Worm (Caenorhabditis elegans) whole organism, L1 larva: ENCODE results near the gene oac-31.
A peak's percentile ranks its signal among the peaks of the same experiment; 100 is the strongest.

Source experiments
- C04F5.9 ChIP-seq: sonication (generic microtip); optimal IDR thresholded peaks from 2 replicates; lab custom pipeline; 2016; ENCODE audit warnings: missing genetic modification characterization, missing compliant biosample characterization
- C16A3.4 ChIP-seq: fragments of 150-350 bp; optimal IDR thresholded peaks from 2 replicates; lab custom pipeline; 2014; ENCODE audit warnings: missing biosample characterization, missing genetic modification characterization
- F16B12.6 ChIP-seq: fragments of 150-350 bp; optimal IDR thresholded peaks from 2 replicates; lab custom pipeline; 2014; ENCODE audit warnings: missing biosample characterization, missing genetic modification characterization
- aha-1 ChIP-seq: fragments of 150-350 bp; optimal IDR thresholded peaks from 2 replicates; lab custom pipeline; 2014; ENCODE audit warnings: missing biosample characterization, missing genetic modification characterization
- blmp-1 ChIP-seq: fragments of 150-350 bp; optimal IDR thresholded peaks from 2 replicates; lab custom pipeline; 2014; ENCODE audit warnings: missing biosample characterization, missing genetic modification characterization
- ceh-82 ChIP-seq, 3 experiments: fragments of 150-350 bp in 1 of 3; sonication (generic microtip) in 2 of 3; optimal IDR thresholded peaks; 2 replicates each; lab custom pipeline; 2014 to 2017; ENCODE audit warnings: missing biosample characterization in 3 of 3, missing genetic modification characterization in 3 of 3
- ceh-88 ChIP-seq: fragments of 200-800 bp; sonication (Bioruptor generic); IDR thresholded peaks from 2 replicates; pipeline ENCODE4 v1.3.6; 2022; ENCODE audit warnings: missing genetic modification characterization, missing compliant biosample characterization
- ceh-90 ChIP-seq: sonication (generic microtip); optimal IDR thresholded peaks from 2 replicates; lab custom pipeline; 2016; ENCODE audit warnings: missing genetic modification characterization, missing compliant biosample characterization
- ces-1 ChIP-seq: fragments of 150-350 bp; optimal IDR thresholded peaks from 2 replicates; lab custom pipeline; 2014; ENCODE audit warnings: missing biosample characterization, missing genetic modification reagents, missing genetic modification characterization
- dsc-1 ChIP-seq: sonication (generic microtip); optimal IDR thresholded peaks from 2 replicates; lab custom pipeline; 2016; ENCODE audit warnings: mild to moderate bottlenecking, missing genetic modification characterization, missing compliant biosample characterization
- efl-1 ChIP-seq, 4 experiments: fragments of 150-350 bp; optimal IDR thresholded peaks in 3 of 4; peaks in 1 of 4; 1 replicate in 1 of 4; 2 replicates in 3 of 4; lab custom pipeline; 2014; ENCODE audit warnings: missing biosample characterization in 2 of 4, missing genetic modification characterization in 2 of 4, missing genetic modification reagents in 2 of 4
- efl-3 ChIP-seq: fragments of 200-800 bp; sonication (Bioruptor generic); optimal IDR thresholded peaks from 2 replicates; lab custom pipeline; 2018; ENCODE audit warnings: mild to moderate bottlenecking, missing genetic modification characterization, missing compliant biosample characterization
- elt-3 ChIP-seq, 6 experiments: fragments of 150-350 bp in 1 of 6; sonication (generic microtip); optimal IDR thresholded peaks; 2 replicates each; lab custom pipeline; 2017 to 2018; ENCODE audit warnings: missing biosample characterization in 6 of 6, missing genetic modification characterization in 6 of 6, inconsistent platforms in 1 of 6
- fkh-10 ChIP-seq: sonication (generic microtip); optimal IDR thresholded peaks from 2 replicates; lab custom pipeline; 2017; ENCODE audit warnings: missing biosample characterization, missing genetic modification reagents, missing genetic modification characterization
- fkh-8 ChIP-seq: sonication (generic microtip); optimal IDR thresholded peaks from 2 replicates; lab custom pipeline; 2016; ENCODE audit warnings: mild to moderate bottlenecking, missing genetic modification characterization, missing compliant biosample characterization
- fos-1 ChIP-seq: fragments of 150-350 bp; optimal IDR thresholded peaks from 2 replicates; lab custom pipeline; 2014; ENCODE audit warnings: missing biosample characterization, missing genetic modification characterization
- hlh-17 ChIP-seq: fragments of 200-800 bp; sonication (Bioruptor generic); optimal IDR thresholded peaks from 2 replicates; lab custom pipeline; 2018; ENCODE audit warnings: missing genetic modification characterization, mild to moderate bottlenecking, missing compliant biosample characterization, moderate library complexity, borderline replicate concordance
- hpl-2 ChIP-seq: fragments of 150-350 bp; optimal IDR thresholded peaks from 2 replicates; lab custom pipeline; 2014; ENCODE audit warnings: missing biosample characterization, missing genetic modification reagents, missing genetic modification characterization
- jun-1 ChIP-seq: fragments of 150-350 bp; optimal IDR thresholded peaks from 2 replicates; lab custom pipeline; 2014; ENCODE audit warnings: missing biosample characterization, missing genetic modification reagents, missing genetic modification characterization
- lin-13 ChIP-seq: fragments of 150-350 bp; optimal IDR thresholded peaks from 2 replicates; lab custom pipeline; 2014; ENCODE audit warnings: missing biosample characterization, missing genetic modification reagents, missing genetic modification characterization
- lin-14 ChIP-seq: fragments of 200-800 bp; sonication (Bioruptor generic); optimal IDR thresholded peaks from 2 replicates; lab custom pipeline; 2018; ENCODE audit warnings: mild to moderate bottlenecking, missing genetic modification characterization, moderate library complexity, missing compliant biosample characterization
- lin-35 ChIP-seq, 2 experiments: fragments of 150-350 bp; optimal IDR thresholded peaks; 2 replicates each; lab custom pipeline; 2014; ENCODE audit warnings: missing biosample characterization in 2 of 2, missing genetic modification characterization in 2 of 2, missing genetic modification reagents in 2 of 2
- lin-39 ChIP-seq: fragments of 150-350 bp; optimal IDR thresholded peaks from 2 replicates; lab custom pipeline; 2014; ENCODE audit warnings: missing biosample characterization, missing genetic modification reagents, missing genetic modification characterization
- lir-3 ChIP-seq: sonication (generic microtip); optimal IDR thresholded peaks from 2 replicates; lab custom pipeline; 2016; ENCODE audit warnings: mild to moderate bottlenecking, missing genetic modification characterization, moderate library complexity, missing compliant biosample characterization; ENCODE audit not compliant: poor library complexity
- mab-9 ChIP-seq: fragments of 200-800 bp; sonication (Bioruptor generic); IDR thresholded peaks from 2 replicates; pipeline ENCODE4 v1.3.6; 2022; ENCODE audit warnings: missing genetic modification reagents, missing genetic modification characterization, missing compliant biosample characterization
- mdl-1 ChIP-seq, 2 experiments: fragments of 150-350 bp; optimal IDR thresholded peaks; 2 replicates each; lab custom pipeline; 2014 to 2017; ENCODE audit warnings: missing biosample characterization in 2 of 2, missing genetic modification characterization in 2 of 2, inconsistent platforms in 1 of 2
- mep-1 ChIP-seq: fragments of 150-350 bp; optimal IDR thresholded peaks from 2 replicates; lab custom pipeline; 2014; ENCODE audit warnings: missing biosample characterization, missing genetic modification characterization
- nhr-11 ChIP-seq: fragments of 150-350 bp; optimal IDR thresholded peaks from 2 replicates; lab custom pipeline; 2014; ENCODE audit warnings: missing biosample characterization, missing genetic modification characterization
- nhr-12 ChIP-seq: sonication (generic microtip); optimal IDR thresholded peaks from 2 replicates; lab custom pipeline; 2017; ENCODE audit warnings: missing biosample characterization, missing genetic modification characterization
- nhr-237 ChIP-seq: fragments of 150-350 bp; optimal IDR thresholded peaks from 2 replicates; lab custom pipeline; 2014; ENCODE audit warnings: missing biosample characterization, missing genetic modification characterization
- nhr-47 ChIP-seq: sonication (generic microtip); optimal IDR thresholded peaks from 2 replicates; lab custom pipeline; 2016; ENCODE audit warnings: mild to moderate bottlenecking, missing genetic modification characterization, moderate library complexity, missing compliant biosample characterization
- nhr-71 ChIP-seq: sonication (generic microtip); optimal IDR thresholded peaks from 2 replicates; lab custom pipeline; 2016; ENCODE audit warnings: mild to moderate bottlenecking, missing genetic modification characterization, moderate library complexity, missing compliant biosample characterization
- nhr-76 ChIP-seq: sonication (generic microtip); optimal IDR thresholded peaks from 2 replicates; lab custom pipeline; 2017; ENCODE audit warnings: missing biosample characterization, missing genetic modification characterization
- nhr-77 ChIP-seq: fragments of 150-350 bp; optimal IDR thresholded peaks from 2 replicates; lab custom pipeline; 2014; ENCODE audit warnings: missing biosample characterization, missing genetic modification characterization
- nhr-85 ChIP-seq: sonication (generic microtip); peaks from one replicate; lab custom pipeline; 2016; ENCODE audit warnings: missing genetic modification characterization, inconsistent platforms, missing compliant biosample characterization
- nhr-90 ChIP-seq: sonication (generic microtip); optimal IDR thresholded peaks from 2 replicates; lab custom pipeline; 2016; ENCODE audit warnings: mild to moderate bottlenecking, missing genetic modification characterization, missing compliant biosample characterization; ENCODE audit not compliant: poor library complexity
- pag-3 ChIP-seq: sonication (generic microtip); optimal IDR thresholded peaks from 2 replicates; lab custom pipeline; 2017; ENCODE audit warnings: missing genetic modification characterization, mild to moderate bottlenecking, missing compliant biosample characterization, antibody characterized with exemption, borderline replicate concordance; ENCODE audit not compliant: insufficient read depth
- pqm-1 ChIP-seq: sonication (generic microtip); optimal IDR thresholded peaks from 3 replicates; lab custom pipeline; 2017; ENCODE audit warnings: missing biosample characterization, missing genetic modification characterization
- skn-1 ChIP-seq: fragments of 150-350 bp; optimal IDR thresholded peaks from 2 replicates; lab custom pipeline; 2014; ENCODE audit warnings: missing biosample characterization, missing genetic modification characterization
- snpc-4 ChIP-seq: fragments of 150-350 bp; optimal IDR thresholded peaks from 2 replicates; lab custom pipeline; 2014; ENCODE audit warnings: missing biosample characterization, missing genetic modification characterization
- sox-4 ChIP-seq: sonication (generic microtip); optimal IDR thresholded peaks from 2 replicates; lab custom pipeline; 2016; ENCODE audit warnings: missing genetic modification characterization, missing compliant biosample characterization
- sptf-1 ChIP-seq: fragments of 150-350 bp; optimal IDR thresholded peaks from 2 replicates; lab custom pipeline; 2014; ENCODE audit warnings: missing biosample characterization, missing genetic modification characterization
- swsn-7 ChIP-seq: sonication (generic microtip); optimal IDR thresholded peaks from 2 replicates; lab custom pipeline; 2016; ENCODE audit warnings: missing genetic modification characterization, missing compliant biosample characterization
- unc-130 ChIP-seq: fragments of 150-350 bp; optimal IDR thresholded peaks from 2 replicates; lab custom pipeline; 2017; ENCODE audit warnings: missing biosample characterization, missing genetic modification characterization, inconsistent platforms
- vab-15 ChIP-seq: sonication (generic microtip); optimal IDR thresholded peaks from 2 replicates; lab custom pipeline; 2017; ENCODE audit warnings: missing genotype, mild to moderate bottlenecking, missing genetic modification characterization, missing compliant biosample characterization
- zag-1 ChIP-seq: fragments of 150-350 bp; optimal IDR thresholded peaks from 2 replicates; lab custom pipeline; 2014; ENCODE audit warnings: missing biosample characterization, missing genetic modification characterization
- zip-4 ChIP-seq: fragments of 200-800 bp; sonication (Bioruptor generic); optimal IDR thresholded peaks from 2 replicates; lab custom pipeline; 2018; ENCODE audit warnings: mild to moderate bottlenecking, missing genetic modification characterization, moderate library complexity, missing compliant biosample characterization
- ztf-11 ChIP-seq, 2 experiments: sonication (generic microtip); optimal IDR thresholded peaks; 2 replicates each; lab custom pipeline; 2016 to 2017; ENCODE audit warnings: missing genetic modification characterization in 2 of 2, missing biosample characterization in 1 of 2, missing compliant biosample characterization in 1 of 2
- ztf-4 ChIP-seq: fragments of 150-350 bp; optimal IDR thresholded peaks from 2 replicates; lab custom pipeline; 2014; ENCODE audit warnings: missing biosample characterization, missing genetic modification characterization

oac-31 gene

ce11 chrV:1491510-1491909 is 50.2 kb downstream of the oac-31 start, which contains the start of gene C38C3.6:
TSS of gene C38C3.6 (minus strand) at chrV:1491610.
- no peak for TF ChIP-seq nhr-11 (tag; lab: Kevin White, UChicago)
- TF ChIP-seq swsn-7, result no peak
- no peak for TF ChIP-seq hlh-17
- no peak for TF ChIP-seq snpc-4 (tag; lab: Kevin White, UChicago)
- TF ChIP-seq nhr-12 (tag; lab: Kevin White, UChicago), result no peak
- TF ChIP-seq nhr-71 (tag; lab: Kevin White, UChicago), result no peak
- no peak for TF ChIP-seq elt-3 (tag; optimal IDR thresholded peaks at IDR 0.05; lab: Kevin White, UChicago)
- no peak for TF ChIP-seq pag-3 (tag; lab: Kevin White, UChicago)
- TF ChIP-seq mep-1 (tag; lab: Kevin White, UChicago), result no peak
- TF ChIP-seq aha-1 (tag; lab: Kevin White, UChicago), result no peak
- no peak for TF ChIP-seq skn-1 (tag; lab: Kevin White, UChicago)
- TF ChIP-seq fos-1 (tag; lab: Kevin White, UChicago), result no peak
- no peak for TF ChIP-seq vab-15
- TF ChIP-seq blmp-1 (tag; lab: Kevin White, UChicago), result no peak
- TF ChIP-seq efl-1 (optimal IDR thresholded peaks at IDR 0.05; lab: Kevin White, UChicago), result no peak
- TF ChIP-seq efl-1 (GFP tag; optimal IDR thresholded peaks at IDR 0.05 in 1 of 2; lab: Kevin White, UChicago), result no peak
- no peak for TF ChIP-seq zag-1 (tag; lab: Kevin White, UChicago)
- TF ChIP-seq, all 84 proteins: peak for 0

ce11 chrV:1488642-1489041 is 53.0 kb downstream of the oac-31 start:
- TF ChIP-seq mdl-1 (tag; optimal IDR thresholded peaks at IDR 0.05; lab: Kevin White, UChicago), result no peak
- no peak for TF ChIP-seq pqm-1 (tag; lab: Kevin White, UChicago)
- TF ChIP-seq ceh-88 (GFP tag; lab: Robert Waterston, UW), result no peak
- TF ChIP-seq lin-39 (tag; lab: Kevin White, UChicago), result no peak
- TF ChIP-seq jun-1 (tag; lab: Kevin White, UChicago), result no peak
- peak; percentile 51 for TF ChIP-seq nhr-71 (tag; lab: Kevin White, UChicago)
- no peak for TF ChIP-seq hpl-2 (GFP tag; lab: Kevin White, UChicago)
- peak; percentile 59 for TF ChIP-seq fkh-8
- peak; percentile 71 for TF ChIP-seq dsc-1 (tag; lab: Kevin White, UChicago)
- TF ChIP-seq ztf-4 (tag; lab: Kevin White, UChicago), result no peak
- no peak for TF ChIP-seq ztf-11 (tag; optimal IDR thresholded peaks at IDR 0.05; lab: Kevin White, UChicago)
- TF ChIP-seq sptf-1 (tag; lab: Kevin White, UChicago), result no peak
- TF ChIP-seq blmp-1 (tag; lab: Kevin White, UChicago), result no peak
- no peak for TF ChIP-seq efl-1 (optimal IDR thresholded peaks at IDR 0.05; lab: Kevin White, UChicago)
- peak in 1 of 2 experiments; percentile 67 for TF ChIP-seq efl-1 (GFP tag; optimal IDR thresholded peaks at IDR 0.05 in 1 of 2; lab: Kevin White, UChicago)
- TF ChIP-seq nhr-90, result no peak
- TF ChIP-seq lin-14 (GFP tag; lab: Kevin White, UChicago), result peak; percentile 56
- TF ChIP-seq nhr-11 (tag; lab: Kevin White, UChicago), result no peak
- TF ChIP-seq nhr-237 (tag; lab: Kevin White, UChicago), result no peak
- no peak for TF ChIP-seq mab-9 (GFP tag; lab: Robert Waterston, UW)
- no peak for TF ChIP-seq ces-1 (GFP tag; lab: Kevin White, UChicago)
- TF ChIP-seq hlh-17, result no peak
- TF ChIP-seq F16B12.6 (tag; lab: Kevin White, UChicago), result no peak
- no peak for TF ChIP-seq fos-1 (tag; lab: Kevin White, UChicago)
- no peak for TF ChIP-seq lir-3 (tag; lab: Kevin White, UChicago)
- no peak for TF ChIP-seq pag-3 (tag; lab: Kevin White, UChicago)
- TF ChIP-seq efl-3 (GFP tag; lab: Kevin White, UChicago), result no peak
- TF ChIP-seq zip-4 (GFP tag; lab: Kevin White, UChicago), result no peak
- TF ChIP-seq C16A3.4 (tag; lab: Kevin White, UChicago), result no peak
- no peak for TF ChIP-seq lin-35 (GFP tag; optimal IDR thresholded peaks at IDR 0.05; lab: Kevin White, UChicago)
- TF ChIP-seq nhr-85, result no peak
- no peak for TF ChIP-seq nhr-76 (tag; lab: Kevin White, UChicago)
- no peak for TF ChIP-seq ceh-82 (tag; optimal IDR thresholded peaks at IDR 0.05; lab: Kevin White, UChicago)
- TF ChIP-seq C04F5.9 (tag; lab: Kevin White, UChicago), result no peak
- TF ChIP-seq elt-3 (tag; optimal IDR thresholded peaks at IDR 0.05; lab: Kevin White, UChicago), result no peak
- TF ChIP-seq nhr-77 (tag; lab: Kevin White, UChicago), result no peak
- TF ChIP-seq unc-130 (tag; lab: Kevin White, UChicago), result no peak
- TF ChIP-seq sox-4 (tag; lab: Kevin White, UChicago), result no peak
- no peak for TF ChIP-seq ceh-90 (tag; lab: Kevin White, UChicago)
- no peak for TF ChIP-seq fkh-10 (GFP tag; lab: Kevin White, UChicago)
- no peak for TF ChIP-seq lin-13
- TF ChIP-seq nhr-47 (tag; lab: Kevin White, UChicago), result peak; percentile 53
